Fruit fly (Drosophila melanogaster) whole organism, pupa: Measurements from ENCODE around the gene nes.

Experiments used
- CG14655 ChIP-seq: fragments of 200-800 bp; sonication (Bioruptor generic); optimal IDR thresholded peaks from 3 replicates; lab custom pipeline; 2017; ENCODE audit warnings: mild to moderate bottlenecking, missing biosample characterization, missing genetic modification reagents, missing genetic modification characterization
- CG4496 ChIP-seq: fragments of 200-800 bp; sonication (Bioruptor generic); IDR thresholded peaks from 3 replicates; pipeline ENCODE4 v1.3.6; 2022; ENCODE audit warnings: missing biosample characterization, missing genetic modification characterization
- CG8301 ChIP-seq: fragments of 200-800 bp; sonication (Bioruptor generic); optimal IDR thresholded peaks from 2 replicates; lab custom pipeline; 2018; ENCODE audit warnings: missing biosample characterization, mild to moderate bottlenecking, missing genetic modification characterization
- Pif1B ChIP-seq: fragments of 200-800 bp; sonication (Bioruptor generic); optimal IDR thresholded peaks from 3 replicates; lab custom pipeline; 2016; ENCODE audit warnings: missing biosample characterization, missing genetic modification characterization

- no peak for TF ChIP-seq CG8301 (tag; lab: Kevin White, UChicago)
- no peak for TF ChIP-seq Pif1B (GFP tag; lab: Kevin White, UChicago)
- no peak for TF ChIP-seq CG4496 (GFP tag; lab: Robert Waterston, UW)
- TF ChIP-seq CG14655 (GFP tag; lab: Kevin White, UChicago): no peak
Measured at dm6 chr3L:19221455-19221854, 39.0 kb downstream of the nes start.
